Fruit fly (Drosophila melanogaster) whole organism, embryonic: Measurements from ENCODE around the gene CG11980.
A peak's percentile ranks its signal among the peaks of the same experiment; 100 is the strongest.

Experiments
- Adf1 ChIP-seq: fragments of 200-800 bp; sonication (Bioruptor generic); IDR thresholded peaks from 2 replicates; pipeline ENCODE4 v1.3.6; 2022; ENCODE audit warnings: missing biosample characterization, missing genetic modification characterization
- Antp ChIP-seq: fragments of 200-800 bp; sonication (Bioruptor generic); optimal IDR thresholded peaks from 3 replicates; lab custom pipeline; 2016; ENCODE audit warnings: missing biosample characterization, missing genetic modification characterization
- B-H2 ChIP-seq: fragments of 200-800 bp; sonication (Bioruptor generic); optimal IDR thresholded peaks from 2 replicates; lab custom pipeline; 2018; ENCODE audit warnings: missing biosample characterization, mild to moderate bottlenecking, missing genetic modification characterization
- CG1024 ChIP-seq: fragments of 200-800 bp; sonication (Bioruptor generic); IDR thresholded peaks from 2 replicates; pipeline ENCODE4 v1.3.6; 2022; ENCODE audit warnings: missing biosample characterization, missing genetic modification characterization
- CG10267 ChIP-seq: fragments of 200-800 bp; sonication (Bioruptor generic); optimal IDR thresholded peaks from 2 replicates; lab custom pipeline; 2018; ENCODE audit warnings: missing biosample characterization, mild to moderate bottlenecking, missing genetic modification characterization, moderate library complexity
- CG10462 ChIP-seq: fragments of 200-800 bp; sonication (Bioruptor generic); optimal IDR thresholded peaks from 2 replicates; lab custom pipeline; 2016; ENCODE audit warnings: missing biosample characterization, missing genetic modification characterization
- CG11247 ChIP-seq: fragments of 200-800 bp; sonication (Bioruptor generic); IDR thresholded peaks from 2 replicates; pipeline ENCODE4 v1.3.6; 2022; ENCODE audit warnings: missing biosample characterization, missing genetic modification characterization
- CG13296 ChIP-seq: fragments of 200-800 bp; sonication (Bioruptor generic); optimal IDR thresholded peaks from 3 replicates; lab custom pipeline; 2018; ENCODE audit warnings: missing biosample characterization, mild to moderate bottlenecking, missing genetic modification characterization
- CG15514 ChIP-seq: fragments of 200-800 bp; sonication (Bioruptor generic); optimal IDR thresholded peaks from 3 replicates; lab custom pipeline; 2017; ENCODE audit warnings: missing biosample characterization, missing genetic modification characterization, mild to moderate bottlenecking, moderate library complexity, missing genetic modification reagents
- CG16863 ChIP-seq: fragments of 200-800 bp; sonication (Bioruptor generic); optimal IDR thresholded peaks from 3 replicates; lab custom pipeline; 2016; ENCODE audit warnings: missing biosample characterization, missing genetic modification characterization
- CG17361 ChIP-seq: fragments of 200-800 bp; sonication (Bioruptor generic); IDR thresholded peaks from 3 replicates; pipeline ENCODE4 v1.3.6; 2022; ENCODE audit warnings: missing biosample characterization, missing genetic modification characterization
- CG17385 ChIP-seq: fragments of 200-800 bp; sonication (Bioruptor generic); optimal IDR thresholded peaks from 3 replicates; lab custom pipeline; 2018; ENCODE audit warnings: missing biosample characterization, mild to moderate bottlenecking, missing genetic modification characterization
- CG33213 ChIP-seq: fragments of 200-800 bp; sonication (Bioruptor generic); optimal IDR thresholded peaks from 3 replicates; lab custom pipeline; 2016; ENCODE audit warnings: missing biosample characterization, missing genetic modification characterization
- CG4282 ChIP-seq: fragments of 200-800 bp; sonication (Bioruptor generic); optimal IDR thresholded peaks from 2 replicates; lab custom pipeline; 2016; ENCODE audit warnings: missing biosample characterization, missing genetic modification characterization
- CG4404 ChIP-seq: fragments of 200-800 bp; sonication (Bioruptor generic); IDR thresholded peaks from 2 replicates; pipeline ENCODE4 v1.3.6; 2022; ENCODE audit warnings: missing biosample characterization, missing genetic modification characterization
- CG4424 ChIP-seq: fragments of 200-800 bp; sonication (Bioruptor generic); optimal IDR thresholded peaks from 3 replicates; lab custom pipeline; 2016; ENCODE audit warnings: missing biosample characterization, missing genetic modification characterization
- CG6689 ChIP-seq: fragments of 200-800 bp; sonication (Bioruptor generic); IDR thresholded peaks from 2 replicates; pipeline ENCODE4 v1.3.6; 2022; ENCODE audit warnings: missing biosample characterization, missing genetic modification characterization
- CG6854 ChIP-seq: fragments of 200-800 bp; sonication (Bioruptor generic); optimal IDR thresholded peaks from 3 replicates; lab custom pipeline; 2017; ENCODE audit warnings: missing biosample characterization, mild to moderate bottlenecking, missing genetic modification characterization
- CG7928 ChIP-seq: fragments of 200-800 bp; sonication (Bioruptor generic); optimal IDR thresholded peaks from 2 replicates; lab custom pipeline; 2017; ENCODE audit warnings: missing biosample characterization, mild to moderate bottlenecking, missing genetic modification characterization
- CG7987 ChIP-seq: fragments of 200-800 bp; sonication (Bioruptor generic); optimal IDR thresholded peaks from 2 replicates; lab custom pipeline; 2018; ENCODE audit warnings: missing biosample characterization, mild to moderate bottlenecking, missing genetic modification characterization, moderate library complexity
- CG8944 ChIP-seq: fragments of 200-800 bp; sonication (Bioruptor generic); optimal IDR thresholded peaks from 3 replicates; lab custom pipeline; 2016; ENCODE audit warnings: missing biosample characterization, missing genetic modification characterization
- CG9876 ChIP-seq: fragments of 200-800 bp; sonication (Bioruptor generic); optimal IDR thresholded peaks from 2 replicates; lab custom pipeline; 2016; ENCODE audit warnings: missing biosample characterization, missing genetic modification characterization
- Camta ChIP-seq: fragments of 200-800 bp; sonication (Bioruptor generic); optimal IDR thresholded peaks from 2 replicates; lab custom pipeline; 2016; ENCODE audit warnings: missing biosample characterization, missing genetic modification characterization
- Dbx ChIP-seq: fragments of 200-800 bp; sonication (Bioruptor generic); IDR thresholded peaks from 3 replicates; pipeline ENCODE4 v1.3.6; 2022; ENCODE audit warnings: missing biosample characterization, missing genetic modification characterization
- Dp ChIP-seq: fragments of 200-800 bp; sonication (Bioruptor generic); optimal IDR thresholded peaks from 2 replicates; lab custom pipeline; 2018; ENCODE audit warnings: missing biosample characterization, mild to moderate bottlenecking, missing genetic modification characterization, moderate library complexity
- Dref ChIP-seq: fragments of 200-800 bp; sonication (Bioruptor generic); IDR thresholded peaks from 2 replicates; pipeline ENCODE4 v1.3.6; 2022; ENCODE audit warnings: missing biosample characterization, missing genetic modification characterization
- ERR ChIP-seq: fragments of 200-800 bp; sonication (Bioruptor generic); optimal IDR thresholded peaks from 2 replicates; lab custom pipeline; 2016; ENCODE audit warnings: missing biosample characterization, missing genetic modification characterization
- HLH3B ChIP-seq: fragments of 200-800 bp; sonication (Bioruptor generic); IDR thresholded peaks from 2 replicates; pipeline ENCODE4 v1.3.6; 2022; ENCODE audit warnings: missing biosample characterization, missing genetic modification characterization
- Hmr ChIP-seq: fragments of 200-800 bp; sonication (Bioruptor generic); optimal IDR thresholded peaks from 3 replicates; lab custom pipeline; 2017; ENCODE audit warnings: mild to moderate bottlenecking, missing biosample characterization, missing genetic modification reagents, missing genetic modification characterization
- Lim3 ChIP-seq: fragments of 200-800 bp; sonication (Bioruptor generic); IDR thresholded peaks from 2 replicates; pipeline ENCODE4 v1.3.6; 2022; ENCODE audit warnings: missing biosample characterization, missing genetic modification characterization
- Max ChIP-seq: fragments of 200-800 bp; sonication (Bioruptor generic); optimal IDR thresholded peaks from 2 replicates; lab custom pipeline; 2016; ENCODE audit warnings: missing biosample characterization, mild to moderate bottlenecking, missing genetic modification characterization
- Med ChIP-seq: fragments of 200-800 bp; sonication (Bioruptor generic); peaks from one replicate; lab custom pipeline; 2016; ENCODE audit warnings: missing biosample characterization, missing genetic modification characterization, mild to moderate bottlenecking, inconsistent platforms, moderate library complexity
- NC2β ChIP-seq: fragments of 200-800 bp; sonication (Bioruptor generic); optimal IDR thresholded peaks from 2 replicates; lab custom pipeline; 2016; ENCODE audit warnings: missing biosample characterization, missing genetic modification characterization
- Side ChIP-seq: fragments of 200-800 bp; sonication (Bioruptor generic); optimal IDR thresholded peaks from 2 replicates; lab custom pipeline; 2016; ENCODE audit warnings: missing biosample characterization, missing genetic modification characterization
- bab2 ChIP-seq: fragments of 200-800 bp; sonication (Bioruptor generic); optimal IDR thresholded peaks from 2 replicates; lab custom pipeline; 2016; ENCODE audit warnings: missing biosample characterization, missing genetic modification characterization
- bowl ChIP-seq: fragments of 200-800 bp; sonication (Bioruptor generic); IDR thresholded peaks from 2 replicates; pipeline ENCODE4 v1.3.6; 2022; ENCODE audit warnings: missing biosample characterization, missing genetic modification characterization
- br ChIP-seq: fragments of >200 bp; optimal IDR thresholded peaks from 2 replicates; lab custom pipeline; 2017
- chn ChIP-seq: fragments of 200-800 bp; sonication (Bioruptor generic); optimal IDR thresholded peaks from 2 replicates; lab custom pipeline; 2016; ENCODE audit warnings: missing biosample characterization, missing genetic modification characterization
- croc ChIP-seq: fragments of 200-800 bp; sonication (Bioruptor generic); conservative IDR thresholded peaks from 3 replicates; pipeline ENCODE4 v1.3.6; 2022; ENCODE audit warnings: missing biosample characterization, missing genetic modification characterization
- dan ChIP-seq: fragments of 200-800 bp; sonication (Bioruptor generic); IDR thresholded peaks from 2 replicates; pipeline ENCODE4 v1.3.6; 2022; ENCODE audit warnings: missing biosample characterization, missing genetic modification characterization
- danr ChIP-seq: fragments of 200-800 bp; sonication (Bioruptor generic); IDR thresholded peaks from 2 replicates; pipeline ENCODE4 v1.3.6; 2022; ENCODE audit warnings: missing biosample characterization, missing genetic modification characterization
- ftz-f1 ChIP-seq: fragments of 200-800 bp; sonication (Bioruptor generic); optimal IDR thresholded peaks from 2 replicates; lab custom pipeline; 2016; ENCODE audit warnings: missing biosample characterization, missing genetic modification characterization
- gsb-n ChIP-seq: fragments of 200-800 bp; sonication (Bioruptor generic); optimal IDR thresholded peaks from 3 replicates; lab custom pipeline; 2018; ENCODE audit warnings: missing biosample characterization, mild to moderate bottlenecking, missing genetic modification characterization
- her ChIP-seq: fragments of 200-800 bp; sonication (Bioruptor generic); optimal IDR thresholded peaks from 2 replicates; lab custom pipeline; 2016; ENCODE audit warnings: missing biosample characterization, missing genetic modification characterization
- ken ChIP-seq: fragments of 200-800 bp; sonication (Bioruptor generic); IDR thresholded peaks from 3 replicates; pipeline ENCODE4 v1.3.6; 2022; ENCODE audit warnings: missing biosample characterization, missing genetic modification characterization
- onecut ChIP-seq: fragments of 200-800 bp; sonication (Bioruptor generic); IDR thresholded peaks from 2 replicates; pipeline ENCODE4 v1.3.6; 2022; ENCODE audit warnings: missing biosample characterization, missing genetic modification characterization
- sd ChIP-seq: fragments of 200-800 bp; sonication (Bioruptor generic); optimal IDR thresholded peaks from 3 replicates; lab custom pipeline; 2018; ENCODE audit warnings: missing biosample characterization, mild to moderate bottlenecking, missing genetic modification characterization, moderate library complexity
- sisA ChIP-seq: fragments of 200-800 bp; sonication (Bioruptor generic); IDR thresholded peaks from 2 replicates; pipeline ENCODE4 v1.3.6; 2022; ENCODE audit warnings: missing biosample characterization, missing genetic modification characterization
- slp2 ChIP-seq: fragments of 200-800 bp; sonication (Bioruptor generic); optimal IDR thresholded peaks from 2 replicates; lab custom pipeline; 2016; ENCODE audit warnings: missing biosample characterization, missing genetic modification characterization
- tgo ChIP-seq: fragments of 200-800 bp; sonication (Bioruptor generic); IDR thresholded peaks from 3 replicates; pipeline ENCODE4 v1.3.6; 2022; ENCODE audit warnings: missing biosample characterization, missing genetic modification characterization
- z ChIP-seq: fragments of 200-800 bp; sonication (Bioruptor generic); IDR thresholded peaks from 3 replicates; pipeline ENCODE4 v1.3.6; 2022; ENCODE audit warnings: missing biosample characterization, missing genetic modification characterization

CG11980 gene

dm6 chr3R:9013765-9014380, 10.1 kb downstream of the CG11980 start (continued):
- TF ChIP-seq Med (GFP tag; lab: Kevin White, UChicago) (peak; percentile 91), bowl (GFP tag; lab: Robert Waterston, UW) (no peak), CG4424 (GFP tag; lab: Kevin White, UChicago) (peak; percentile 25), sisA (GFP tag; lab: Robert Waterston, UW) (peak; percentile 35; the same call in 1 of the 2 replicates), CG7987 (GFP tag; lab: Kevin White, UChicago) (peak; percentile 65), onecut (GFP tag; lab: Robert Waterston, UW) (peak; percentile 39; the same call in 1 of the 2 replicates), Max (GFP tag; lab: Kevin White, UChicago) (peak; percentile 44), ken (GFP tag; lab: Robert Waterston, UW) (0 out of 3 replicates have a peak, but pooled peaks have one; percentile 57), CG8944 (GFP tag; lab: Kevin White, UChicago) (peak; percentile 47), tgo (GFP tag; lab: Robert Waterston, UW) (peak; percentile 45; the same call in 2 of the 3 replicates), CG11247 (GFP tag; lab: Robert Waterston, UW) (0 out of 2 replicates have a peak, but pooled peaks have one; percentile 35), ftz-f1 (GFP tag; lab: Kevin White, UChicago) (peak; percentile 71), gsb-n (tag; lab: Kevin White, UChicago) (no peak), br (lab: Kevin White, UChicago) (no peak), bab2 (GFP tag; lab: Kevin White, UChicago) (peak; percentile 38), Dbx (GFP tag; lab: Robert Waterston, UW) (peak; percentile 41; the same call in 1 of the 3 replicates), CG6689 (peak; percentile 49), Hmr (no peak), Camta (GFP tag; lab: Kevin White, UChicago) (peak; percentile 44), CG17361 (peak; percentile 26; the same call in 1 of the 3 replicates), Dref (0 out of 2 replicates have a peak, but pooled peaks have one; percentile 23), Side (peak; percentile 42), CG4282 (no peak), ERR (GFP tag; lab: Kevin White, UChicago) (peak; percentile 24), CG9876 (peak; percentile 56), Dp (peak; percentile 23), croc (GFP tag; lab: Robert Waterston, UW) (no peak), NC2β (GFP tag; lab: Kevin White, UChicago) (peak; percentile 27), Adf1 (peak; percentile 42; the same call in 1 of the 2 replicates), CG13296 (GFP tag; lab: Kevin White, UChicago) (peak; percentile 33), z (GFP tag; lab: Robert Waterston, UW) (no peak), CG16863 (GFP tag; lab: Kevin White, UChicago) (peak; percentile 38), Antp (GFP tag; lab: Kevin White, UChicago) (peak; percentile 68), slp2 (peak; percentile 47), sd (peak; percentile 71), danr (GFP tag; lab: Robert Waterston, UW) (no peak), her (peak; percentile 19), CG10267 (tag; lab: Kevin White, UChicago) (peak; percentile 17), CG10462 (GFP tag; lab: Kevin White, UChicago) (no peak), CG15514 (GFP tag; lab: Kevin White, UChicago) (peak; percentile 63), chn (GFP tag; lab: Kevin White, UChicago) (peak; percentile 64), dan (GFP tag; lab: Robert Waterston, UW) (no peak), CG4404 (GFP tag; lab: Robert Waterston, UW) (0 out of 2 replicates have a peak, but pooled peaks have one; percentile 17), CG6854 (GFP tag; lab: Kevin White, UChicago) (no peak), CG1024 (GFP tag; lab: Robert Waterston, UW) (peak; percentile 30; the same call in 1 of the 2 replicates), Lim3 (no peak), CG7928 (peak; percentile 4), CG33213 (GFP tag; lab: Kevin White, UChicago) (peak; percentile 22), B-H2 (GFP tag; lab: Kevin White, UChicago) (peak; percentile 58), CG17385 (GFP tag; lab: Kevin White, UChicago) (no peak), HLH3B (no peak)
